Worm (Caenorhabditis elegans) whole organism, young adult: ENCODE data around the gene vms-1.

ENCODE experiments used
- Y53F4B.3 ChIP-seq: fragments of 200-800 bp; sonication (Bioruptor generic); IDR thresholded peaks from 2 replicates; pipeline ENCODE4 v1.3.6; 2022; ENCODE audit warnings: missing genetic modification reagents, missing genetic modification characterization, missing compliant biosample characterization
- ceh-27 ChIP-seq: fragments of 200-800 bp; sonication (Bioruptor generic); optimal IDR thresholded peaks from 2 replicates; lab custom pipeline; 2018; ENCODE audit warnings: mild to moderate bottlenecking, missing genetic modification characterization, moderate library complexity, missing compliant biosample characterization
- egl-44 ChIP-seq: fragments of 200-800 bp; sonication (Bioruptor generic); IDR thresholded peaks from 2 replicates; pipeline ENCODE4 v1.3.6; 2022; ENCODE audit warnings: missing genetic modification reagents, missing genetic modification characterization, missing compliant biosample characterization
- lin-35 ChIP-seq, 3 experiments: fragments of 150-350 bp in 2 of 3; sonication (generic microtip) in 1 of 3; optimal IDR thresholded peaks; 2 replicates each; lab custom pipeline; 2014 to 2018; ENCODE audit warnings: missing biosample characterization in 3 of 3, missing genetic modification characterization in 3 of 3, missing genetic modification reagents in 3 of 3
- nfya-1 ChIP-seq: sonication (generic microtip); optimal IDR thresholded peaks from 2 replicates; lab custom pipeline; 2017; ENCODE audit warnings: antibody characterized with exemption, missing compliant biosample characterization, missing genetic modification characterization, borderline replicate concordance; ENCODE audit not compliant: insufficient read depth
- pha-4 ChIP-seq: fragments of 150-350 bp; sonication (generic microtip); optimal IDR thresholded peaks from 2 replicates; lab custom pipeline; 2014; ENCODE audit warnings: missing biosample characterization, missing genetic modification reagents, missing genetic modification characterization
- zfh-2 ChIP-seq: fragments of 200-800 bp; sonication (Bioruptor generic); conservative IDR thresholded peaks from 2 replicates; pipeline ENCODE4 v1.3.6; 2022; ENCODE audit warnings: missing genetic modification reagents, missing genetic modification characterization, missing compliant biosample characterization

DNA sequence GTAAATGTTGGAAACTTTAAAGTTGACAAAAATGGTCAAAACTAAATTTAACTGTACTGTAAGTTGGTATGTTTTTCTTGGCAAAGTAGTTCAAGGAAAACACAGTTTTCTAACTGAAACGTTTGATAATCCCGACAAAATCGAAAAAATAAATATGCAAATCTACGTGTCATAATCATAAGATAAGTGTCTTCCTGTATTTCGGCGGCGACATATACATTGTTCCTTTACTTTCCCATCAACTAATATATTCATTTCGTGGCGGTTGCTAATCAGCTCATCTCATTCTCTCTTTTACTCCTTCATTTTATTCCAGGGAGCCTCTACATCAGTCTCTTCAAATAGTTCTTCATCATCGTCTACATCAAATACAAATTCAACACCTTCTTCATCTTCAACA lies 20.5 kb upstream of the vms-1 start:
- no peak for TF ChIP-seq zfh-2
- TF ChIP-seq egl-44: no peak
- no peak for TF ChIP-seq Y53F4B.3 (GFP tag; lab: Robert Waterston, UW)
- TF ChIP-seq lin-35 (GFP tag; optimal IDR thresholded peaks at IDR 0.05; lab: Kevin White, UChicago): no peak
- no peak for TF ChIP-seq ceh-27
- no peak for TF ChIP-seq nfya-1 (tag; lab: Kevin White, UChicago)
- TF ChIP-seq pha-4 (tag; lab: Kevin White, UChicago): no peak
